Fruit fly (Drosophila melanogaster) whole organism, embryonic: Measurements from ENCODE around the gene CG31883.
A peak's percentile ranks its signal among the peaks of the same experiment; 100 is the strongest.

Source experiments
- Atf3 ChIP-seq: fragments of 200-800 bp; sonication (Bioruptor generic); optimal IDR thresholded peaks from 3 replicates; lab custom pipeline; 2016; ENCODE audit warnings: missing biosample characterization, missing genetic modification characterization
- Bgb ChIP-seq: fragments of 200-800 bp; sonication (Bioruptor generic); IDR thresholded peaks from 2 replicates; pipeline ENCODE4 v1.3.6; 2022; ENCODE audit warnings: missing biosample characterization, missing genetic modification characterization; ENCODE audit not compliant: partially characterized antibody
- CG10959 ChIP-seq: fragments of 200-800 bp; sonication (Bioruptor generic); IDR thresholded peaks from 2 replicates; pipeline ENCODE4 v1.3.6; 2022; ENCODE audit warnings: missing biosample characterization, missing genetic modification characterization
- CG12236 ChIP-seq: fragments of 200-800 bp; sonication (Bioruptor generic); optimal IDR thresholded peaks from 2 replicates; lab custom pipeline; 2016; ENCODE audit warnings: missing biosample characterization, missing genetic modification characterization
- CG12659 ChIP-seq: fragments of 200-800 bp; sonication (Bioruptor generic); optimal IDR thresholded peaks from 3 replicates; lab custom pipeline; 2017; ENCODE audit warnings: mild to moderate bottlenecking, missing biosample characterization, missing genetic modification reagents, missing genetic modification characterization
- CG12942 ChIP-seq: fragments of 200-800 bp; sonication (Bioruptor generic); optimal IDR thresholded peaks from 3 replicates; lab custom pipeline; 2016; ENCODE audit warnings: missing biosample characterization, missing genetic modification characterization
- CG15269 ChIP-seq: fragments of 200-800 bp; sonication (Bioruptor generic); optimal IDR thresholded peaks from 2 replicates; lab custom pipeline; 2018; ENCODE audit warnings: missing biosample characterization, mild to moderate bottlenecking, missing genetic modification characterization, moderate library complexity
- CG1603 ChIP-seq: fragments of 200-800 bp; sonication (Bioruptor generic); optimal IDR thresholded peaks from 2 replicates; lab custom pipeline; 2019; ENCODE audit warnings: missing biosample characterization, mild to moderate bottlenecking, missing genetic modification characterization, moderate library complexity
- CG16813 ChIP-seq: fragments of 200-800 bp; sonication (Bioruptor generic); IDR thresholded peaks from 3 replicates; pipeline ENCODE4 v1.3.6; 2022; ENCODE audit warnings: missing biosample characterization, missing genetic modification characterization; ENCODE audit not compliant: partially characterized antibody
- CG17568 ChIP-seq: fragments of 200-800 bp; sonication (Bioruptor generic); optimal IDR thresholded peaks from 2 replicates; lab custom pipeline; 2018; ENCODE audit warnings: missing biosample characterization, mild to moderate bottlenecking, missing genetic modification characterization, moderate library complexity
- CG17912 ChIP-seq: fragments of 200-800 bp; sonication (Bioruptor generic); optimal IDR thresholded peaks from 2 replicates; lab custom pipeline; 2018; ENCODE audit warnings: missing biosample characterization, mild to moderate bottlenecking, missing genetic modification characterization
- CG2889 ChIP-seq: fragments of 200-800 bp; sonication (Bioruptor generic); IDR thresholded peaks from 3 replicates; pipeline ENCODE4 v1.3.6; 2022; ENCODE audit warnings: missing biosample characterization, missing genetic modification characterization
- CG3065 ChIP-seq: fragments of 200-800 bp; sonication (Bioruptor generic); optimal IDR thresholded peaks from 2 replicates; lab custom pipeline; 2016; ENCODE audit warnings: missing biosample characterization, missing genetic modification characterization
- CG3163 ChIP-seq: fragments of 200-800 bp; sonication (Bioruptor generic); optimal IDR thresholded peaks from 3 replicates; lab custom pipeline; 2016; ENCODE audit warnings: missing biosample characterization, missing genetic modification characterization
- CG3281 ChIP-seq: fragments of 200-800 bp; sonication (Bioruptor generic); optimal IDR thresholded peaks from 3 replicates; lab custom pipeline; 2017; ENCODE audit warnings: missing biosample characterization, mild to moderate bottlenecking, missing genetic modification characterization
- CG5953 ChIP-seq: fragments of 200-800 bp; sonication (Bioruptor generic); IDR thresholded peaks from 2 replicates; pipeline ENCODE4 v1.3.6; 2022; ENCODE audit warnings: missing biosample characterization, missing genetic modification characterization
- CG6254 ChIP-seq: fragments of 200-800 bp; sonication (Bioruptor generic); optimal IDR thresholded peaks from 3 replicates; lab custom pipeline; 2017; ENCODE audit warnings: mild to moderate bottlenecking, missing biosample characterization, missing genetic modification reagents, missing genetic modification characterization
- CG6854 ChIP-seq: fragments of 200-800 bp; sonication (Bioruptor generic); optimal IDR thresholded peaks from 3 replicates; lab custom pipeline; 2017; ENCODE audit warnings: missing biosample characterization, mild to moderate bottlenecking, missing genetic modification characterization
- CG7372 ChIP-seq: fragments of 200-800 bp; sonication (Bioruptor generic); IDR thresholded peaks from 2 replicates; pipeline ENCODE4 v1.3.6; 2022; ENCODE audit warnings: missing biosample characterization, missing genetic modification characterization
- CG9932 ChIP-seq: fragments of 200-800 bp; sonication (Bioruptor generic); IDR thresholded peaks from 2 replicates; pipeline ENCODE4 v1.3.6; 2022; ENCODE audit warnings: missing biosample characterization, missing genetic modification characterization
- CkIIα-i1 ChIP-seq: fragments of 200-800 bp; sonication (Bioruptor generic); IDR thresholded peaks from 2 replicates; pipeline ENCODE4 v1.3.6; 2022; ENCODE audit warnings: missing biosample characterization, missing genetic modification characterization
- Deaf1 ChIP-seq: fragments of 200-800 bp; optimal IDR thresholded peaks from 3 replicates; lab custom pipeline; 2019; ENCODE audit warnings: missing biosample characterization, mild to moderate bottlenecking, missing genetic modification characterization, moderate library complexity
- Doc2 ChIP-seq: fragments of 200-800 bp; sonication (Bioruptor generic); IDR thresholded peaks from 2 replicates; pipeline ENCODE4 v1.3.6; 2022; ENCODE audit warnings: missing biosample characterization, missing genetic modification characterization
- E2f2 ChIP-seq: fragments of 200-800 bp; sonication (Bioruptor generic); IDR thresholded peaks from 2 replicates; pipeline ENCODE4 v1.3.6; 2022; ENCODE audit warnings: missing biosample characterization, missing genetic modification characterization
- Gsc ChIP-seq: fragments of 200-800 bp; sonication (Bioruptor generic); IDR thresholded peaks from 2 replicates; pipeline ENCODE4 v1.3.6; 2022; ENCODE audit warnings: missing biosample characterization, missing genetic modification characterization
- HLHmδ ChIP-seq: fragments of 200-800 bp; sonication (Bioruptor generic); optimal IDR thresholded peaks from 2 replicates; lab custom pipeline; 2018; ENCODE audit warnings: missing biosample characterization, mild to moderate bottlenecking, missing genetic modification characterization, moderate library complexity
- HmgD ChIP-seq: fragments of 200-800 bp; sonication (Bioruptor generic); optimal IDR thresholded peaks from 3 replicates; lab custom pipeline; 2016; ENCODE audit warnings: missing biosample characterization, missing genetic modification characterization
- Lim3 ChIP-seq: fragments of 200-800 bp; sonication (Bioruptor generic); IDR thresholded peaks from 2 replicates; pipeline ENCODE4 v1.3.6; 2022; ENCODE audit warnings: missing biosample characterization, missing genetic modification characterization
- Med ChIP-seq: fragments of 200-800 bp; sonication (Bioruptor generic); peaks from one replicate; lab custom pipeline; 2016; ENCODE audit warnings: missing biosample characterization, missing genetic modification characterization, mild to moderate bottlenecking, inconsistent platforms, moderate library complexity
- Nf-YB ChIP-seq: fragments of 200-800 bp; sonication (Bioruptor generic); optimal IDR thresholded peaks from 3 replicates; lab custom pipeline; 2019; ENCODE audit warnings: missing biosample characterization, mild to moderate bottlenecking, missing genetic modification characterization, moderate library complexity
- Six4 ChIP-seq: fragments of 200-800 bp; sonication (Bioruptor generic); optimal IDR thresholded peaks from 2 replicates; lab custom pipeline; 2016; ENCODE audit warnings: missing biosample characterization, missing genetic modification characterization
- TFAM ChIP-seq: fragments of 200-800 bp; sonication (Bioruptor generic); optimal IDR thresholded peaks from 2 replicates; lab custom pipeline; 2017; ENCODE audit warnings: missing biosample characterization, missing genetic modification characterization, inconsistent platforms
- Tbp ChIP-seq: fragments of >200 bp; optimal IDR thresholded peaks from 2 replicates; lab custom pipeline; 2018; ENCODE audit warnings: missing biosample characterization, missing genetic modification characterization
- ap ChIP-seq: fragments of 200-800 bp; sonication (Bioruptor generic); IDR thresholded peaks from 2 replicates; pipeline ENCODE4 v1.3.6; 2022; ENCODE audit warnings: missing biosample characterization, missing genetic modification characterization
- bigmax ChIP-seq: fragments of 200-800 bp; sonication (Bioruptor generic); optimal IDR thresholded peaks from 2 replicates; lab custom pipeline; 2018; ENCODE audit warnings: missing biosample characterization, mild to moderate bottlenecking, missing genetic modification characterization
- chinmo ChIP-seq: fragments of 200-800 bp; sonication (Bioruptor generic); IDR thresholded peaks from 4 replicates; pipeline ENCODE4 v1.3.6; 2022; ENCODE audit warnings: missing biosample characterization, missing genetic modification characterization; ENCODE audit not compliant: partially characterized antibody
- chn ChIP-seq: fragments of 200-800 bp; sonication (Bioruptor generic); optimal IDR thresholded peaks from 2 replicates; lab custom pipeline; 2016; ENCODE audit warnings: missing biosample characterization, missing genetic modification characterization
- hkb ChIP-seq, 2 experiments: fragments of 200-800 bp in 1 of 2; fragments of >200 bp in 1 of 2; sonication (Bioruptor generic) in 1 of 2; IDR thresholded peaks in 1 of 2; optimal IDR thresholded peaks in 1 of 2; 2 replicates each; pipeline versions ENCODE4 v1.3.6 to Lab custom; 2017 to 2022; ENCODE audit warnings: missing biosample characterization in 1 of 2, missing genetic modification characterization in 1 of 2
- jing ChIP-seq: fragments of 200-800 bp; sonication (Bioruptor generic); optimal IDR thresholded peaks from 2 replicates; lab custom pipeline; 2018; ENCODE audit warnings: missing biosample characterization, mild to moderate bottlenecking, missing genetic modification characterization
- kni ChIP-seq: fragments of 200-800 bp; sonication (Bioruptor generic); optimal IDR thresholded peaks from 3 replicates; lab custom pipeline; 2017; ENCODE audit warnings: mild to moderate bottlenecking, missing biosample characterization, missing genetic modification reagents, missing genetic modification characterization
- lilli ChIP-seq: fragments of 200-800 bp; sonication (Bioruptor generic); optimal IDR thresholded peaks from 3 replicates; lab custom pipeline; 2016; ENCODE audit warnings: missing biosample characterization, missing genetic modification characterization
- nerfin-1 ChIP-seq: fragments of 200-800 bp; sonication (Bioruptor generic); optimal IDR thresholded peaks from 3 replicates; lab custom pipeline; 2019; ENCODE audit warnings: missing biosample characterization, mild to moderate bottlenecking, missing genetic modification characterization, moderate library complexity
- nom ChIP-seq: fragments of 200-800 bp; sonication (Bioruptor generic); optimal IDR thresholded peaks from 2 replicates; lab custom pipeline; 2017; ENCODE audit warnings: missing biosample characterization, missing genetic modification characterization, mild to moderate bottlenecking, moderate library complexity, missing genetic modification reagents
- odd ChIP-seq: fragments of 200-800 bp; sonication (Bioruptor generic); optimal IDR thresholded peaks from 2 replicates; lab custom pipeline; 2017; ENCODE audit warnings: missing biosample characterization, mild to moderate bottlenecking, missing genetic modification characterization
- onecut ChIP-seq: fragments of 200-800 bp; sonication (Bioruptor generic); IDR thresholded peaks from 2 replicates; pipeline ENCODE4 v1.3.6; 2022; ENCODE audit warnings: missing biosample characterization, missing genetic modification characterization
- pho ChIP-seq: fragments of 200-800 bp; sonication (Bioruptor generic); optimal IDR thresholded peaks from 2 replicates; lab custom pipeline; 2016; ENCODE audit warnings: missing biosample characterization, missing genetic modification characterization
- so ChIP-seq: fragments of 200-800 bp; sonication (Bioruptor generic); IDR thresholded peaks from 3 replicates; pipeline ENCODE4 v1.3.6; 2022; ENCODE audit warnings: missing biosample characterization, missing genetic modification characterization
- stc ChIP-seq: fragments of 200-800 bp; sonication (Bioruptor generic); IDR thresholded peaks from 2 replicates; pipeline ENCODE4 v1.3.6; 2022; ENCODE audit warnings: missing biosample characterization, missing genetic modification characterization
- tap ChIP-seq: fragments of 200-800 bp; optimal IDR thresholded peaks from 3 replicates; lab custom pipeline; 2019; ENCODE audit warnings: missing biosample characterization, mild to moderate bottlenecking, missing genetic modification characterization, moderate library complexity
- tx ChIP-seq: fragments of 200-800 bp; sonication (Bioruptor generic); optimal IDR thresholded peaks from 2 replicates; lab custom pipeline; 2016; ENCODE audit warnings: missing biosample characterization, missing genetic modification characterization

The CG31883 gene

dm6 chr2L:9566656-9567055 is 38.3 kb downstream of the CG31883 start, which contains the start of gene jp:
Gene jp (minus strand): TSS chr2L:9566750.
- TF ChIP-seq nom (GFP tag; lab: Kevin White, UChicago) (no peak), onecut (GFP tag; lab: Robert Waterston, UW) (peak; percentile 43), CG3065 (GFP tag; lab: Kevin White, UChicago) (no peak), Six4 (GFP tag; lab: Kevin White, UChicago) (no peak), CG15269 (tag; lab: Kevin White, UChicago) (no peak), CG2889 (no peak), chinmo (peak; percentile 72; the same call in 1 of the 4 replicates), CG16813 (0 out of 3 replicates have a peak, but pooled peaks have one; percentile 25), Atf3 (no peak), Deaf1 (tag; lab: Kevin White, UChicago) (peak; percentile 96), CG5953 (GFP tag; lab: Robert Waterston, UW) (0 out of 2 replicates have a peak, but pooled peaks have one; percentile 23), CG12236 (GFP tag; lab: Kevin White, UChicago) (no peak), CG9932 (GFP tag; lab: Robert Waterston, UW) (0 out of 2 replicates have a peak, but pooled peaks have one; percentile 9), Doc2 (GFP tag; lab: Robert Waterston, UW) (no peak), Med (GFP tag; lab: Kevin White, UChicago) (peak; percentile 68), chn (GFP tag; lab: Kevin White, UChicago) (no peak), Lim3 (GFP tag; lab: Robert Waterston, UW) (no peak), stc (GFP tag; lab: Robert Waterston, UW) (no peak), nerfin-1 (tag; lab: Kevin White, UChicago) (no peak), CG6854 (GFP tag; lab: Kevin White, UChicago) (peak; percentile 3), CG12659 (no peak), Bgb (0 out of 2 replicates have a peak, but pooled peaks have one; percentile 28)

dm6 chr2L:9567398-9567856 is 39.1 kb downstream of the CG31883 start:
- TF ChIP-seq CG3281 (GFP tag; lab: Kevin White, UChicago) = peak; percentile 99
- peak; percentile 94 for TF ChIP-seq tap (tag; lab: Kevin White, UChicago)
- TF ChIP-seq CG12942 (GFP tag; lab: Kevin White, UChicago) = peak; percentile 90
- TF ChIP-seq CG17912 (GFP tag; lab: Kevin White, UChicago) = peak; percentile 100
- TF ChIP-seq CG17568 (GFP tag; lab: Kevin White, UChicago) = peak; percentile 100
- peak; percentile 97 for TF ChIP-seq onecut (GFP tag; lab: Robert Waterston, UW)
- TF ChIP-seq CkIIα-i1 (GFP tag; lab: Robert Waterston, UW) = peak; percentile 82; the same call in 1 of the 2 replicates
- peak; percentile 96 for TF ChIP-seq HLHmδ (GFP tag; lab: Kevin White, UChicago)
- peak; percentile 98 for TF ChIP-seq kni (GFP tag; lab: Kevin White, UChicago)
- TF ChIP-seq CG3163 = peak; percentile 84
- no peak for TF ChIP-seq Tbp
- TF ChIP-seq tx = peak; percentile 77
- peak; percentile 87 for TF ChIP-seq E2f2 (GFP tag; lab: Robert Waterston, UW)
- TF ChIP-seq Gsc (GFP tag; lab: Robert Waterston, UW) = no peak
- TF ChIP-seq bigmax (GFP tag; lab: Kevin White, UChicago) = peak; percentile 93
- TF ChIP-seq CG10959 (GFP tag; lab: Robert Waterston, UW) = peak; percentile 72
- TF ChIP-seq pho (GFP tag; lab: Kevin White, UChicago) = peak; percentile 90
- TF ChIP-seq CG7372 (GFP tag; lab: Robert Waterston, UW) = peak; percentile 92
- peak; percentile 87 for TF ChIP-seq Nf-YB (GFP tag; lab: Kevin White, UChicago)
- TF ChIP-seq so (GFP tag; lab: Robert Waterston, UW) = peak; percentile 99
- TF ChIP-seq CG6254 (GFP tag; lab: Kevin White, UChicago) = peak; percentile 96
- TF ChIP-seq hkb (optimal IDR thresholded peaks at IDR 0.05; lab: Kevin White, UChicago) = no peak
- TF ChIP-seq hkb (GFP tag; IDR thresholded peaks at IDR 0.05; lab: Robert Waterston, UW) = peak; percentile 99
- peak; percentile 93 for TF ChIP-seq TFAM (GFP tag; lab: Kevin White, UChicago)
- peak; percentile 94 for TF ChIP-seq CG1603 (tag; lab: Kevin White, UChicago)
- peak; percentile 86 for TF ChIP-seq jing (GFP tag; lab: Kevin White, UChicago)
- TF ChIP-seq ap (GFP tag; lab: Robert Waterston, UW) = peak; percentile 94
- TF ChIP-seq HmgD (GFP tag; lab: Kevin White, UChicago) = peak; percentile 89
- peak; percentile 100 for TF ChIP-seq odd (GFP tag; lab: Kevin White, UChicago)
- TF ChIP-seq CG12659 = peak; percentile 99
- peak; percentile 91 for TF ChIP-seq lilli (GFP tag; lab: Kevin White, UChicago)
